Worm (Caenorhabditis elegans) whole organism, L4 larva: Measurements from ENCODE around the gene H01G02.3.

Source experiments
- F49E8.2 ChIP-seq: sonication (generic microtip); optimal IDR thresholded peaks from 2 replicates; lab custom pipeline; 2016; ENCODE audit warnings: missing compliant biosample characterization, mild to moderate bottlenecking, missing genetic modification characterization, borderline replicate concordance
- R02D3.7 ChIP-seq: fragments of 150-350 bp; sonication (generic microtip); optimal IDR thresholded peaks from 3 replicates; lab custom pipeline; 2014; ENCODE audit warnings: missing biosample characterization, missing genetic modification characterization
- ZK546.5 ChIP-seq, 2 experiments: sonication (generic microtip); optimal IDR thresholded peaks; 2 replicates each; lab custom pipeline; 2017; ENCODE audit warnings: missing biosample characterization in 2 of 2, missing genetic modification characterization in 2 of 2
- aha-1 ChIP-seq: fragments of 150-350 bp; peaks from one replicate; lab custom pipeline; 2014; ENCODE audit warnings: missing biosample characterization, missing genetic modification characterization
- ceh-62 ChIP-seq: sonication (generic microtip); optimal IDR thresholded peaks from 2 replicates; lab custom pipeline; 2017; ENCODE audit warnings: missing biosample characterization, missing genetic modification characterization
- ctbp-1 ChIP-seq: fragments of 200-800 bp; sonication (Bioruptor generic); IDR thresholded peaks from 2 replicates; pipeline ENCODE4 v1.3.6; 2022; ENCODE audit warnings: missing genetic modification reagents, missing genetic modification characterization, missing compliant biosample characterization
- dmd-9 ChIP-seq: fragments of 200-800 bp; sonication (Bioruptor generic); IDR thresholded peaks from 2 replicates; pipeline ENCODE4 v1.3.6; 2022; ENCODE audit warnings: missing genetic modification reagents, missing genetic modification characterization, missing compliant biosample characterization
- lin-13 ChIP-seq: fragments of 150-350 bp; optimal IDR thresholded peaks from 2 replicates; lab custom pipeline; 2014; ENCODE audit warnings: missing biosample characterization, missing genetic modification reagents, missing genetic modification characterization
- lin-15B ChIP-seq: fragments of 150-350 bp; sonication (generic microtip); optimal IDR thresholded peaks from 3 replicates; lab custom pipeline; 2014; ENCODE audit warnings: missing biosample characterization, missing genetic modification characterization
- lir-3 ChIP-seq: sonication (generic microtip); optimal IDR thresholded peaks from 2 replicates; lab custom pipeline; 2016; ENCODE audit warnings: mild to moderate bottlenecking, missing genetic modification characterization, missing compliant biosample characterization
- mxl-3 ChIP-seq: fragments of 200-800 bp; sonication (Bioruptor generic); optimal IDR thresholded peaks from 2 replicates; lab custom pipeline; 2018; ENCODE audit warnings: mild to moderate bottlenecking, missing genetic modification characterization, missing compliant biosample characterization
- nhr-41 ChIP-seq: fragments of 200-800 bp; sonication (Bioruptor generic); IDR thresholded peaks from 2 replicates; pipeline ENCODE4 v1.3.6; 2022; ENCODE audit warnings: missing genetic modification reagents, missing genetic modification characterization, missing compliant biosample characterization
- nhr-42 ChIP-seq: fragments of 200-800 bp; sonication (Bioruptor generic); IDR thresholded peaks from 2 replicates; pipeline ENCODE4 v1.3.6; 2022; ENCODE audit warnings: missing genetic modification characterization, missing compliant biosample characterization
- nhr-6 ChIP-seq: fragments of 150-350 bp; optimal IDR thresholded peaks from 2 replicates; lab custom pipeline; 2014; ENCODE audit warnings: missing biosample characterization, missing genetic modification characterization
- set-16 ChIP-seq: fragments of 200-800 bp; sonication (Bioruptor generic); IDR thresholded peaks from 2 replicates; pipeline ENCODE4 v1.3.6; 2022; ENCODE audit warnings: missing genetic modification reagents, missing genetic modification characterization, missing compliant biosample characterization
- snpc-4 ChIP-seq: fragments of 150-350 bp; optimal IDR thresholded peaks from 2 replicates; lab custom pipeline; 2014; ENCODE audit warnings: missing biosample characterization, missing genetic modification characterization

The H01G02.3 gene

ce11 chrIV:11740204-11740603, 52.2 kb downstream of the H01G02.3 start, which contains the start of gene K01A6.4 (continued):
- TF ChIP-seq lir-3 (no peak), lin-15B (no peak), mxl-3 (GFP tag; lab: Kevin White, UChicago) (no peak), nhr-41 (GFP tag; lab: Robert Waterston, UW) (no peak), dmd-9 (GFP tag; lab: Robert Waterston, UW) (no peak), ZK546.5 (tag; optimal IDR thresholded peaks at IDR 0.05; lab: Kevin White, UChicago) (no peak)

- no peak for TF ChIP-seq ctbp-1 (GFP tag; lab: Robert Waterston, UW)
- peak; percentile 95 for TF ChIP-seq aha-1
- TF ChIP-seq, all 104 proteins: peak for 1
Observed at ce11 chrIV:11738092-11738617, 54.2 kb downstream of the H01G02.3 start, which contains the start of gene K01A6.7. TSS of gene K01A6.7 (minus strand) at chrIV:11738567.

- TF ChIP-seq ceh-62 (tag; lab: Kevin White, UChicago) (no peak), snpc-4 (tag; lab: Kevin White, UChicago) (no peak), set-16 (GFP tag; lab: Robert Waterston, UW) (no peak), nhr-42 (no peak), F49E8.2 (tag; lab: Kevin White, UChicago) (no peak)
- TF ChIP-seq, all 104 proteins: peak for 0
Observed at ce11 chrIV:11737269-11737668, 55.1 kb downstream of the H01G02.3 start, which contains the start of gene K01A6.8. TSS of gene K01A6.8 (minus strand) at chrIV:11737369.

- TF ChIP-seq lin-13 (GFP tag; lab: Kevin White, UChicago) (no peak), R02D3.7 (no peak), nhr-6 (no peak), aha-1 (peak; percentile 22)
Observed at ce11 chrIV:11735025-11735424, 57.4 kb downstream of the H01G02.3 start, which contains the start of gene K01A6.6. TSS of gene K01A6.6 (plus strand) at chrIV:11735325.
